Fruit fly (Drosophila melanogaster): ENCODE measurements around the gene CG12170.

The CG12170 gene

dm6 chr3R:5606477-5606876 is 30.6 kb upstream of the CG12170 start, which contains the start of gene asl (continued):
- TF ChIP-seq gcm (GFP tag; optimal IDR thresholded peaks at IDR 0.05) (no peak), Rx (GFP tag; IDR thresholded peaks at IDR 0.05) (peak; percentile 51), aop (GFP tag; IDR thresholded peaks at IDR 0.05) (no peak), CG3995 (GFP tag; optimal IDR thresholded peaks at IDR 0.05) (peak; percentile 53), fd3F (GFP tag; optimal IDR thresholded peaks at IDR 0.05) (peak; percentile 25), CG18599 (GFP tag; optimal IDR thresholded peaks at IDR 0.05) (no peak), CG16815 (GFP tag; optimal IDR thresholded peaks at IDR 0.05) (peak; percentile 39), lola (GFP tag; optimal IDR thresholded peaks at IDR 0.05) (peak in 2 of 3 experiments; percentile 71 to 98), cato (GFP tag; optimal IDR thresholded peaks at IDR 0.05; ENCODE audit: borderline replicate concordance) (no peak), CG11560 (tag; IDR thresholded peaks at IDR 0.05) (no peak), chinmo (GFP tag; IDR thresholded peaks at IDR 0.05; ENCODE audit: partially characterized antibody) (0 out of 4 replicates have a peak, but pooled peaks have one; percentile 58), CG1792 (GFP tag; optimal IDR thresholded peaks at IDR 0.05) (peak; percentile 24), Dek (tag; optimal IDR thresholded peaks at IDR 0.05) (peak; percentile 7), CG18011 (GFP tag; optimal IDR thresholded peaks at IDR 0.05) (peak; percentile 40), CG10543 (GFP tag; optimal IDR thresholded peaks at IDR 0.05) (peak; percentile 59), CG12155 (GFP tag; optimal IDR thresholded peaks at IDR 0.05) (peak; percentile 63), CG12769 (tag; optimal IDR thresholded peaks at IDR 0.05) (peak; percentile 71), Bdp1 (GFP tag; optimal IDR thresholded peaks at IDR 0.05) (peak; percentile 32), bbx (GFP tag; IDR thresholded peaks at IDR 0.05; ENCODE audit: partially characterized antibody) (no peak), mirr (GFP tag; optimal IDR thresholded peaks at IDR 0.05) (no peak), CG1024 (GFP tag; IDR thresholded peaks at IDR 0.05) (peak; percentile 37; the same call in 1 of the 2 replicates), dan (GFP tag; IDR thresholded peaks at IDR 0.05) (no peak), CG3163 (GFP tag; optimal IDR thresholded peaks at IDR 0.05) (peak; percentile 24), pho (GFP tag; optimal IDR thresholded peaks at IDR 0.05) (peak; percentile 33), Hmx (GFP tag; optimal IDR thresholded peaks at IDR 0.05) (no peak), Mrtf (GFP tag; IDR thresholded peaks at IDR 0.05) (0 out of 3 replicates have a peak, but pooled peaks have one; percentile 29), grn (GFP tag; optimal IDR thresholded peaks at IDR 0.05) (no peak), nmo (GFP tag; optimal IDR thresholded peaks at IDR 0.05) (peak; percentile 81), sim (GFP tag; IDR thresholded peaks at IDR 0.05) (no peak), hbn (GFP tag; IDR thresholded peaks at IDR 0.05; ENCODE audit: partially characterized antibody) (no peak), CG9609 (GFP tag; optimal IDR thresholded peaks at IDR 0.05) (peak; percentile 11), CG4282 (GFP tag; optimal IDR thresholded peaks at IDR 0.05) (no peak), Pdp1 (GFP tag; optimal IDR thresholded peaks at IDR 0.05) (peak; percentile 54 to 59), NC2α (GFP tag; optimal IDR thresholded peaks at IDR 0.05) (no peak), pum (GFP tag; optimal IDR thresholded peaks at IDR 0.05) (peak; percentile 33), gsb (GFP tag; IDR thresholded peaks at IDR 0.05) (no peak), Taf1 (GFP tag; IDR thresholded peaks at IDR 0.05) (no peak), Fer3 (tag; optimal IDR thresholded peaks at IDR 0.05) (peak; percentile 60), row (GFP tag; IDR thresholded peaks at IDR 0.05) (peak; percentile 87), pfk (GFP tag; optimal IDR thresholded peaks at IDR 0.05) (no peak), tup (GFP tag; optimal IDR thresholded peaks at IDR 0.05) (peak; percentile 9), ERR (GFP tag; optimal IDR thresholded peaks at IDR 0.05) (no peak), dati (GFP tag; IDR thresholded peaks at IDR 0.05) (0 out of 2 replicates have a peak, but pooled peaks have one; percentile 25), CG3065 (GFP tag; optimal IDR thresholded peaks at IDR 0.05) (peak; percentile 19), HmgZ (tag; optimal IDR thresholded peaks at IDR 0.05) (peak; percentile 76), ac (GFP tag; optimal IDR thresholded peaks at IDR 0.05) (no peak), Stat92E (GFP tag; optimal IDR thresholded peaks at IDR 0.05) (no peak), Sox102F (GFP tag; optimal IDR thresholded peaks at IDR 0.05) (no peak), CG7987 (GFP tag; optimal IDR thresholded peaks at IDR 0.05) (peak; percentile 38), klu (GFP tag; IDR thresholded peaks at IDR 0.05) (no peak)
